Worm (Caenorhabditis elegans) whole organism, L2 larva: Measurements from ENCODE around the gene C24H10.3.

Experiments
- C34F6.9 ChIP-seq: fragments of 150-350 bp; optimal IDR thresholded peaks from 2 replicates; lab custom pipeline; 2014; ENCODE audit warnings: missing biosample characterization, missing genetic modification characterization
- Y55F3AM.14 ChIP-seq: fragments of 200-800 bp; sonication (Bioruptor generic); optimal IDR thresholded peaks from 2 replicates; lab custom pipeline; 2018; ENCODE audit warnings: mild to moderate bottlenecking, missing genetic modification characterization, missing compliant biosample characterization
- ZK546.5 ChIP-seq: sonication (generic microtip); optimal IDR thresholded peaks from 2 replicates; lab custom pipeline; 2017; ENCODE audit warnings: missing biosample characterization, missing genetic modification characterization
- alr-1 ChIP-seq: fragments of 150-350 bp; optimal IDR thresholded peaks from 2 replicates; lab custom pipeline; 2014; ENCODE audit warnings: missing biosample characterization, missing genetic modification characterization
- aly-2 ChIP-seq: fragments of 150-350 bp; optimal IDR thresholded peaks from 2 replicates; lab custom pipeline; 2014; ENCODE audit warnings: missing biosample characterization, missing genetic modification characterization
- ama-1 ChIP-seq: fragments of 150-350 bp; optimal IDR thresholded peaks from 2 replicates; lab custom pipeline; 2018; ENCODE audit warnings: inconsistent platforms
- blmp-1 ChIP-seq: sonication (generic microtip); optimal IDR thresholded peaks from 2 replicates; lab custom pipeline; 2017; ENCODE audit warnings: missing genetic modification characterization, mild to moderate bottlenecking, missing compliant biosample characterization, antibody characterized with exemption, moderate library complexity; ENCODE audit not compliant: insufficient read depth
- ceh-16 ChIP-seq: fragments of 150-350 bp; optimal IDR thresholded peaks from 2 replicates; lab custom pipeline; 2014; ENCODE audit warnings: missing biosample characterization, missing genetic modification characterization
- dmd-4 ChIP-seq: sonication (generic microtip); optimal IDR thresholded peaks from 2 replicates; lab custom pipeline; 2017; ENCODE audit warnings: missing biosample characterization, missing genetic modification characterization
- egl-27 ChIP-seq: sonication (generic microtip); optimal IDR thresholded peaks from 3 replicates; lab custom pipeline; 2017; ENCODE audit warnings: missing biosample characterization, missing genetic modification reagents, missing genetic modification characterization
- elt-1 ChIP-seq: fragments of 150-350 bp; optimal IDR thresholded peaks from 2 replicates; lab custom pipeline; 2014; ENCODE audit warnings: missing biosample characterization, missing genetic modification characterization
- fos-1 ChIP-seq: fragments of 150-350 bp; optimal IDR thresholded peaks from 2 replicates; lab custom pipeline; 2014; ENCODE audit warnings: missing biosample characterization, missing genetic modification characterization
- lin-11 ChIP-seq: fragments of 150-350 bp; sonication (generic microtip); optimal IDR thresholded peaks from 2 replicates; lab custom pipeline; 2014; ENCODE audit warnings: missing biosample characterization, missing genetic modification characterization, inconsistent platforms, mixed read lengths
- lin-13 ChIP-seq: fragments of 150-350 bp; optimal IDR thresholded peaks from 2 replicates; lab custom pipeline; 2014; ENCODE audit warnings: missing biosample characterization, missing genetic modification reagents, missing genetic modification characterization
- lin-39 ChIP-seq: fragments of 150-350 bp; optimal IDR thresholded peaks from 2 replicates; lab custom pipeline; 2014; ENCODE audit warnings: missing biosample characterization, missing genetic modification reagents, missing genetic modification characterization
- lsy-2 ChIP-seq, 2 experiments: fragments of 150-350 bp in 1 of 2; sonication (generic microtip) in 1 of 2; optimal IDR thresholded peaks; 2 replicates each; lab custom pipeline; 2014 to 2017; ENCODE audit warnings: missing biosample characterization in 2 of 2, missing genetic modification characterization in 2 of 2
- mab-5 ChIP-seq: fragments of 150-350 bp; optimal IDR thresholded peaks from 2 replicates; lab custom pipeline; 2014; ENCODE audit warnings: missing biosample characterization, missing genetic modification characterization
- mbf-1 ChIP-seq: sonication (generic microtip); optimal IDR thresholded peaks from 2 replicates; lab custom pipeline; 2017; ENCODE audit warnings: missing biosample characterization, missing genetic modification characterization
- mdl-1 ChIP-seq, 2 experiments: fragments of 150-350 bp in 1 of 2; sonication (generic microtip) in 1 of 2; optimal IDR thresholded peaks; 2 replicates each; lab custom pipeline; 2017; ENCODE audit warnings: missing biosample characterization in 2 of 2, missing genetic modification characterization in 2 of 2
- nhr-12 ChIP-seq: fragments of 150-350 bp; optimal IDR thresholded peaks from 2 replicates; lab custom pipeline; 2014; ENCODE audit warnings: missing biosample characterization, missing genetic modification characterization
- nhr-129 ChIP-seq: fragments of 150-350 bp; optimal IDR thresholded peaks from 2 replicates; lab custom pipeline; 2014; ENCODE audit warnings: missing biosample characterization, missing genetic modification characterization
- nhr-21 ChIP-seq: fragments of 150-350 bp; optimal IDR thresholded peaks from 2 replicates; lab custom pipeline; 2014; ENCODE audit warnings: missing biosample characterization, missing genetic modification characterization
- nhr-25 ChIP-seq: fragments of 150-350 bp; sonication (generic microtip); optimal IDR thresholded peaks from 3 replicates; lab custom pipeline; 2014; ENCODE audit warnings: missing biosample characterization, missing genetic modification characterization
- nhr-6 ChIP-seq: fragments of 150-350 bp; optimal IDR thresholded peaks from 2 replicates; lab custom pipeline; 2014; ENCODE audit warnings: missing biosample characterization, missing genetic modification characterization
- nhr-77 ChIP-seq: fragments of 150-350 bp; optimal IDR thresholded peaks from 2 replicates; lab custom pipeline; 2014; ENCODE audit warnings: missing biosample characterization, missing genetic modification characterization
- peb-1 ChIP-seq: fragments of 150-350 bp; optimal IDR thresholded peaks from 2 replicates; lab custom pipeline; 2014; ENCODE audit warnings: missing biosample characterization, missing genetic modification characterization
- skn-1 ChIP-seq: sonication (generic microtip); optimal IDR thresholded peaks from 2 replicates; lab custom pipeline; 2017; ENCODE audit warnings: missing biosample characterization, missing genetic modification characterization
- sma-9 ChIP-seq, 2 experiments: fragments of 150-350 bp in 1 of 2; sonication (generic microtip) in 1 of 2; optimal IDR thresholded peaks; 2 replicates each; lab custom pipeline; 2014 to 2016; ENCODE audit warnings: missing genetic modification characterization in 2 of 2, mild to moderate bottlenecking in 1 of 2, missing biosample characterization in 1 of 2, missing compliant biosample characterization in 1 of 2, missing genetic modification reagents in 1 of 2, moderate library complexity in 1 of 2
- snpc-4 ChIP-seq: fragments of 150-350 bp; optimal IDR thresholded peaks from 2 replicates; lab custom pipeline; 2014; ENCODE audit warnings: missing biosample characterization, missing genetic modification characterization
- unc-39 ChIP-seq: fragments of 150-350 bp; optimal IDR thresholded peaks from 2 replicates; lab custom pipeline; 2014; ENCODE audit warnings: missing biosample characterization, missing genetic modification characterization
- unc-55 ChIP-seq: fragments of 150-350 bp; sonication (generic microtip); optimal IDR thresholded peaks from 3 replicates; lab custom pipeline; 2014; ENCODE audit warnings: missing biosample characterization, missing genetic modification reagents, missing genetic modification characterization
- unc-62 ChIP-seq: fragments of 150-350 bp; optimal IDR thresholded peaks from 2 replicates; lab custom pipeline; 2014; ENCODE audit warnings: missing biosample characterization, missing genetic modification reagents, missing genetic modification characterization
- zag-1 ChIP-seq: fragments of 150-350 bp; optimal IDR thresholded peaks from 2 replicates; lab custom pipeline; 2014; ENCODE audit warnings: missing biosample characterization, missing genetic modification characterization
- ztf-1 ChIP-seq: fragments of 200-800 bp; sonication (Bioruptor generic); conservative IDR thresholded peaks from 2 replicates; pipeline ENCODE4 v1.3.6; 2022; ENCODE audit warnings: missing genetic modification characterization, missing compliant biosample characterization
- ztf-11 ChIP-seq: sonication (generic microtip); optimal IDR thresholded peaks from 2 replicates; lab custom pipeline; 2017; ENCODE audit warnings: missing biosample characterization, missing genetic modification characterization
- ztf-4 ChIP-seq: fragments of 150-350 bp; optimal IDR thresholded peaks from 2 replicates; lab custom pipeline; 2014; ENCODE audit warnings: missing biosample characterization, missing genetic modification characterization

Gene C24H10.3

ce11 chrX:5096967-5097366, 36.1 kb downstream of the C24H10.3 start, which contains the start of gene acn-1:
Gene acn-1, minus strand, starts transcription at chrX:5097067.
- TF ChIP-seq mbf-1 (tag; lab: Kevin White, UChicago) (no peak), skn-1 (tag; lab: Kevin White, UChicago) (no peak)
- TF ChIP-seq, all 48 proteins: peak for 0

- TF ChIP-seq nhr-21 (tag; lab: Kevin White, UChicago): peak; percentile 29
- no peak for TF ChIP-seq nhr-129
- peak; percentile 39 for TF ChIP-seq blmp-1
- TF ChIP-seq lsy-2 (tag; optimal IDR thresholded peaks at IDR 0.05; lab: Kevin White, UChicago): no peak
- TF ChIP-seq nhr-77 (tag; lab: Kevin White, UChicago): no peak
- no peak for TF ChIP-seq unc-55
- no peak for TF ChIP-seq Y55F3AM.14
- TF ChIP-seq mab-5 (tag; lab: Kevin White, UChicago): no peak
- no peak for TF ChIP-seq mdl-1 (tag; optimal IDR thresholded peaks at IDR 0.05; lab: Kevin White, UChicago)
- no peak for TF ChIP-seq dmd-4
- TF ChIP-seq zag-1 (tag; lab: Kevin White, UChicago): no peak
- TF ChIP-seq ztf-11 (tag; lab: Kevin White, UChicago): no peak
- TF ChIP-seq elt-1: peak; percentile 23
- no peak for TF ChIP-seq ztf-1 (GFP tag; lab: Robert Waterston, UW)
These were observed 38.1 kb downstream of the C24H10.3 start for ce11 chrX:5098935-5099334.

ce11 chrX:5100738-5101379, 40.0 kb downstream of the C24H10.3 start, which contains the start of gene vit-2:
Gene vit-2, plus strand, starts transcription at chrX:5101042.
- no peak for TF ChIP-seq nhr-25 (tag; lab: Kevin White, UChicago)
- TF ChIP-seq skn-1 (tag; lab: Kevin White, UChicago): no peak
- TF ChIP-seq aly-2: no peak
- no peak for TF ChIP-seq ztf-11 (tag; lab: Kevin White, UChicago)
- TF ChIP-seq ZK546.5 (tag; lab: Kevin White, UChicago): no peak
- no peak for TF ChIP-seq unc-55
- no peak for TF ChIP-seq ztf-4 (tag; lab: Kevin White, UChicago)

ce11 chrX:5102338-5102737, 41.5 kb downstream of the C24H10.3 start:
- no peak for TF ChIP-seq C34F6.9 (tag; lab: Kevin White, UChicago)
- TF ChIP-seq unc-62 (GFP tag; lab: Kevin White, UChicago): no peak
- TF ChIP-seq ZK546.5 (tag; lab: Kevin White, UChicago): no peak
- no peak for TF ChIP-seq lin-13
- TF ChIP-seq elt-1: no peak
- TF ChIP-seq ceh-16: no peak
- no peak for TF ChIP-seq ztf-4 (tag; lab: Kevin White, UChicago)
- no peak for TF ChIP-seq egl-27 (tag; lab: Kevin White, UChicago)
- no peak for TF ChIP-seq sma-9 (GFP tag; optimal IDR thresholded peaks at IDR 0.05; lab: Kevin White, UChicago)
- TF ChIP-seq sma-9 (tag; optimal IDR thresholded peaks at IDR 0.05; lab: Kevin White, UChicago): no peak
- no peak for TF ChIP-seq unc-55
- no peak for TF ChIP-seq lin-11
- TF ChIP-seq unc-39 (tag; lab: Kevin White, UChicago): no peak
- no peak for TF ChIP-seq nhr-6 (tag; lab: Kevin White, UChicago)
- no peak for TF ChIP-seq lsy-2 (tag; optimal IDR thresholded peaks at IDR 0.05; lab: Kevin White, UChicago)

ce11 chrX:5103422-5103821, 42.6 kb downstream of the C24H10.3 start:
- no peak for TF ChIP-seq ZK546.5 (tag; lab: Kevin White, UChicago)

ce11 chrX:5105703-5106102, 44.8 kb downstream of the C24H10.3 start:
- no peak for TF ChIP-seq peb-1 (tag; lab: Kevin White, UChicago)
- no peak for TF ChIP-seq ztf-4 (tag; lab: Kevin White, UChicago)
- no peak for TF ChIP-seq fos-1
- no peak for TF ChIP-seq zag-1 (tag; lab: Kevin White, UChicago)
- no peak for TF ChIP-seq nhr-77 (tag; lab: Kevin White, UChicago)
- TF ChIP-seq snpc-4 (tag; lab: Kevin White, UChicago): no peak
- TF ChIP-seq ama-1 (lab: Kevin White, UChicago): no peak
- no peak for TF ChIP-seq skn-1 (tag; lab: Kevin White, UChicago)
- TF ChIP-seq egl-27 (tag; lab: Kevin White, UChicago): no peak
- no peak for TF ChIP-seq ceh-16
- no peak for TF ChIP-seq nhr-12 (tag; lab: Kevin White, UChicago)
- TF ChIP-seq lin-39 (tag; lab: Kevin White, UChicago): no peak
- no peak for TF ChIP-seq alr-1 (tag; lab: Kevin White, UChicago)
- no peak for TF ChIP-seq nhr-6 (tag; lab: Kevin White, UChicago)
- TF ChIP-seq nhr-25 (tag; lab: Kevin White, UChicago): no peak
- TF ChIP-seq unc-62 (GFP tag; lab: Kevin White, UChicago): no peak
